Worm (Caenorhabditis elegans) whole organism, mixed stage, embryonic: Measurements from ENCODE around the gene exos-7.

Experiments
- flh-1 ChIP-seq: fragments of 200-800 bp; sonication (Bioruptor generic); optimal IDR thresholded peaks from 2 replicates; lab custom pipeline; 2018; ENCODE audit warnings: mild to moderate bottlenecking, missing genetic modification characterization, moderate library complexity, missing compliant biosample characterization
- nhr-237 ChIP-seq: fragments of 150-350 bp; optimal IDR thresholded peaks from 2 replicates; lab custom pipeline; 2014; ENCODE audit warnings: missing biosample characterization, missing genetic modification characterization
- ztf-11 ChIP-seq: fragments of 150-350 bp; optimal IDR thresholded peaks from 2 replicates; lab custom pipeline; 2014; ENCODE audit warnings: missing biosample characterization, missing genetic modification characterization

- TF ChIP-seq ztf-11 (tag; lab: Kevin White, UChicago): no peak
- no peak for TF ChIP-seq nhr-237 (tag; lab: Kevin White, UChicago)
- TF ChIP-seq flh-1 (GFP tag; lab: Kevin White, UChicago): no peak
Observed at ce11 chrV:20797918-20798317, 40.7 kb upstream of the exos-7 start, which contains the start of gene sdf-9.
